Fruit fly (Drosophila melanogaster) whole organism, prepupa: ENCODE results near the gene CG32259.

Experiments used
- Blimp-1 ChIP-seq: fragments of 200-800 bp; sonication (Bioruptor generic); optimal IDR thresholded peaks from 3 replicates; lab custom pipeline; 2017; ENCODE audit warnings: missing biosample characterization, missing genetic modification characterization, mild to moderate bottlenecking, moderate library complexity, missing genetic modification reagents
- CG10631 ChIP-seq: fragments of 200-800 bp; sonication (Bioruptor generic); optimal IDR thresholded peaks from 2 replicates; lab custom pipeline; 2016; ENCODE audit warnings: missing biosample characterization, missing genetic modification characterization
- CG10669 ChIP-seq: fragments of 200-800 bp; sonication (Bioruptor generic); optimal IDR thresholded peaks from 3 replicates; lab custom pipeline; 2018; ENCODE audit warnings: missing biosample characterization, mild to moderate bottlenecking, missing genetic modification characterization, moderate library complexity
- CG15336 ChIP-seq: fragments of 200-800 bp; sonication (Bioruptor generic); IDR thresholded peaks from 2 replicates; pipeline ENCODE4 v1.3.6; 2022; ENCODE audit warnings: missing biosample characterization, missing genetic modification characterization
- CG34406 ChIP-seq: fragments of 200-800 bp; sonication (Bioruptor generic); optimal IDR thresholded peaks from 3 replicates; lab custom pipeline; 2016; ENCODE audit warnings: missing biosample characterization, missing genetic modification characterization
- CG3919 ChIP-seq: fragments of 200-800 bp; sonication (Bioruptor generic); optimal IDR thresholded peaks from 3 replicates; lab custom pipeline; 2016; ENCODE audit warnings: missing biosample characterization, missing genetic modification characterization
- CG6276 ChIP-seq: fragments of 200-800 bp; sonication (Bioruptor generic); optimal IDR thresholded peaks from 2 replicates; lab custom pipeline; 2017; ENCODE audit warnings: missing biosample characterization, mild to moderate bottlenecking, missing genetic modification characterization
- CG6808 ChIP-seq: fragments of 200-800 bp; sonication (Bioruptor generic); optimal IDR thresholded peaks from 3 replicates; lab custom pipeline; 2017; ENCODE audit warnings: missing biosample characterization, missing genetic modification characterization, mild to moderate bottlenecking, moderate library complexity, missing genetic modification reagents
- CG7368 ChIP-seq: fragments of 200-800 bp; sonication (Bioruptor generic); optimal IDR thresholded peaks from 3 replicates; lab custom pipeline; 2016; ENCODE audit warnings: missing biosample characterization, missing genetic modification characterization
- CG8319 ChIP-seq: fragments of 200-800 bp; sonication (Bioruptor generic); optimal IDR thresholded peaks from 3 replicates; lab custom pipeline; 2016; ENCODE audit warnings: missing biosample characterization, missing genetic modification characterization
- CG8632 ChIP-seq: fragments of 200-800 bp; sonication (Bioruptor generic); optimal IDR thresholded peaks from 3 replicates; lab custom pipeline; 2016; ENCODE audit warnings: missing biosample characterization, missing genetic modification characterization
- CG9139 ChIP-seq: fragments of 200-800 bp; sonication (Bioruptor generic); optimal IDR thresholded peaks from 3 replicates; lab custom pipeline; 2017; ENCODE audit warnings: missing biosample characterization, mild to moderate bottlenecking, missing genetic modification characterization
- Eip75B ChIP-seq: fragments of 200-800 bp; sonication (Bioruptor generic); optimal IDR thresholded peaks from 3 replicates; lab custom pipeline; 2016; ENCODE audit warnings: missing biosample characterization, missing genetic modification characterization
- Eip78C ChIP-seq: fragments of 200-800 bp; sonication (Bioruptor generic); peaks from one replicate; lab custom pipeline; 2016; ENCODE audit warnings: missing biosample characterization, missing genetic modification characterization
- Eip93F ChIP-seq: fragments of 200-800 bp; sonication (Bioruptor generic); optimal IDR thresholded peaks from 2 replicates; lab custom pipeline; 2016; ENCODE audit warnings: missing biosample characterization, mild to moderate bottlenecking, missing genetic modification characterization
- Ets21C ChIP-seq: fragments of 200-800 bp; sonication (Bioruptor generic); optimal IDR thresholded peaks from 3 replicates; lab custom pipeline; 2016; ENCODE audit warnings: missing biosample characterization, missing genetic modification characterization
- Hr38 ChIP-seq: sonication (Bioruptor generic); optimal IDR thresholded peaks from 2 replicates; lab custom pipeline; 2016; ENCODE audit warnings: missing biosample characterization, missing genetic modification characterization
- Hr4 ChIP-seq: fragments of 200-800 bp; sonication (Bioruptor generic); optimal IDR thresholded peaks from 3 replicates; lab custom pipeline; 2016; ENCODE audit warnings: missing biosample characterization, missing genetic modification characterization
- Lpt ChIP-seq: fragments of 200-800 bp; sonication (Bioruptor generic); optimal IDR thresholded peaks from 3 replicates; lab custom pipeline; 2016; ENCODE audit warnings: missing biosample characterization, missing genetic modification characterization
- Met ChIP-seq: fragments of 200-800 bp; sonication (Bioruptor generic); optimal IDR thresholded peaks from 3 replicates; lab custom pipeline; 2016; ENCODE audit warnings: missing biosample characterization, missing genetic modification characterization
- OdsH ChIP-seq: fragments of 200-800 bp; sonication (Bioruptor generic); optimal IDR thresholded peaks from 3 replicates; lab custom pipeline; 2016; ENCODE audit warnings: missing biosample characterization, missing genetic modification characterization
- Smox ChIP-seq: fragments of 200-800 bp; sonication (Bioruptor generic); optimal IDR thresholded peaks from 3 replicates; lab custom pipeline; 2016; ENCODE audit warnings: missing biosample characterization, missing genetic modification characterization
- Sox14 ChIP-seq: fragments of 200-800 bp; sonication (Bioruptor generic); optimal IDR thresholded peaks from 3 replicates; lab custom pipeline; 2016; ENCODE audit warnings: missing biosample characterization, missing genetic modification characterization
- acj6 ChIP-seq: fragments of 200-800 bp; sonication (Bioruptor generic); optimal IDR thresholded peaks from 3 replicates; lab custom pipeline; 2016; ENCODE audit warnings: missing biosample characterization, missing genetic modification characterization
- dac ChIP-seq: fragments of 200-800 bp; sonication (Bioruptor generic); optimal IDR thresholded peaks from 2 replicates; lab custom pipeline; 2017; ENCODE audit warnings: missing biosample characterization, mild to moderate bottlenecking, missing genetic modification characterization
- eg ChIP-seq: fragments of 200-800 bp; sonication (Bioruptor generic); IDR thresholded peaks from 3 replicates; pipeline ENCODE4 v1.3.6; 2022; ENCODE audit warnings: missing biosample characterization, missing genetic modification characterization
- esn ChIP-seq: fragments of 200-800 bp; sonication (Bioruptor generic); optimal IDR thresholded peaks from 2 replicates; lab custom pipeline; 2016; ENCODE audit warnings: missing biosample characterization, mild to moderate bottlenecking, missing genetic modification characterization, moderate library complexity
- fd59A ChIP-seq: fragments of 200-800 bp; sonication (Bioruptor generic); optimal IDR thresholded peaks from 2 replicates; lab custom pipeline; 2017; ENCODE audit warnings: missing biosample characterization, mild to moderate bottlenecking, missing genetic modification characterization, missing genetic modification reagents
- fkh ChIP-seq: fragments of 200-800 bp; sonication (Bioruptor generic); optimal IDR thresholded peaks from 3 replicates; lab custom pipeline; 2017; ENCODE audit warnings: missing biosample characterization, mild to moderate bottlenecking, missing genetic modification characterization, moderate library complexity
- pdm3 ChIP-seq: fragments of 200-800 bp; sonication (Bioruptor generic); optimal IDR thresholded peaks from 3 replicates; lab custom pipeline; 2016; ENCODE audit warnings: missing biosample characterization, missing genetic modification characterization
- salr ChIP-seq, 2 experiments: fragments of 200-800 bp; sonication (Bioruptor generic); optimal IDR thresholded peaks; 3 replicates each; lab custom pipeline; 2016 to 2018; ENCODE audit warnings: missing biosample characterization in 2 of 2, missing genetic modification characterization in 2 of 2, mild to moderate bottlenecking in 1 of 2
- spab ChIP-seq: fragments of 200-800 bp; sonication (Bioruptor generic); optimal IDR thresholded peaks from 2 replicates; lab custom pipeline; 2017; ENCODE audit warnings: missing biosample characterization, mild to moderate bottlenecking, missing genetic modification characterization, missing genetic modification reagents
- svp ChIP-seq: fragments of 200-800 bp; sonication (Bioruptor generic); peaks from one replicate; lab custom pipeline; 2016; ENCODE audit warnings: missing biosample characterization, missing genetic modification characterization
- topi ChIP-seq: fragments of 200-800 bp; sonication (Bioruptor generic); optimal IDR thresholded peaks from 3 replicates; lab custom pipeline; 2016; ENCODE audit warnings: missing biosample characterization, missing genetic modification characterization
- vri ChIP-seq: fragments of 200-800 bp; sonication (Bioruptor generic); optimal IDR thresholded peaks from 3 replicates; lab custom pipeline; 2016; ENCODE audit warnings: missing biosample characterization, mild to moderate bottlenecking, missing genetic modification characterization

Gene CG32259

dm6 chr3L:4069069-4069468 is at the start of gene CG32259:
Gene CG32259, plus strand, starts transcription at chr3L:4069369.
- TF ChIP-seq pdm3 (GFP tag; lab: Kevin White, UChicago) (no peak), Smox (GFP tag; lab: Kevin White, UChicago) (no peak), vri (GFP tag; lab: Kevin White, UChicago) (peak; percentile 27), OdsH (GFP tag; lab: Kevin White, UChicago) (no peak)

- TF ChIP-seq CG7368 (GFP tag; lab: Kevin White, UChicago) (no peak), spab (no peak), fd59A (GFP tag; lab: Kevin White, UChicago) (no peak), vri (GFP tag; lab: Kevin White, UChicago) (peak; percentile 28), CG3919 (GFP tag; lab: Kevin White, UChicago) (no peak), fkh (GFP tag; lab: Kevin White, UChicago) (peak; percentile 90), esn (GFP tag; lab: Kevin White, UChicago) (peak; percentile 5)
Measured at dm6 chr3L:4021260-4021831, 47.8 kb upstream of the CG32259 start, which contains the start of gene Mul1. Gene Mul1, plus strand, starts transcription at chr3L:4021457.

dm6 chr3L:4024464-4024863 is 44.7 kb upstream of the CG32259 start:
- TF ChIP-seq Sox14 = no peak
- peak; percentile 91 for TF ChIP-seq svp (GFP tag; lab: Kevin White, UChicago)
- TF ChIP-seq, all 60 proteins: peak for 1

- TF ChIP-seq vri (GFP tag; lab: Kevin White, UChicago) (peak; percentile 66), fkh (GFP tag; lab: Kevin White, UChicago) (peak; percentile 91), CG34406 (no peak), topi (no peak)
Measured at dm6 chr3L:4025738-4026505, 43.2 kb upstream of the CG32259 start, which contains the start of gene CG11594. Gene CG11594, minus strand, starts transcription at chr3L:4026011.

- TF ChIP-seq CG8319 (no peak), CG9139 (GFP tag; lab: Kevin White, UChicago) (no peak), Hr38 (GFP tag; lab: Kevin White, UChicago) (no peak), acj6 (GFP tag; lab: Kevin White, UChicago) (no peak), CG10631 (GFP tag; lab: Kevin White, UChicago) (no peak), CG6276 (GFP tag; lab: Kevin White, UChicago) (no peak), pdm3 (GFP tag; lab: Kevin White, UChicago) (no peak), CG15336 (no peak), vri (GFP tag; lab: Kevin White, UChicago) (no peak), Ets21C (GFP tag; lab: Kevin White, UChicago) (no peak), Lpt (GFP tag; lab: Kevin White, UChicago) (no peak), Eip93F (GFP tag; lab: Kevin White, UChicago) (no peak), eg (no peak), salr (GFP tag; optimal IDR thresholded peaks at IDR 0.05; lab: Kevin White, UChicago) (no peak), Eip75B (GFP tag; lab: Kevin White, UChicago) (no peak)
Measured at dm6 chr3L:4026506-4026868, 42.7 kb upstream of the CG32259 start, which contains the start of gene Gr64a. Gene Gr64a, plus strand, starts transcription at chr3L:4026769.

- no peak for TF ChIP-seq topi
- no peak for TF ChIP-seq spab
- no peak for TF ChIP-seq Blimp-1
- no peak for TF ChIP-seq dac (GFP tag; lab: Kevin White, UChicago)
- no peak for TF ChIP-seq CG6808 (GFP tag; lab: Kevin White, UChicago)
- no peak for TF ChIP-seq Met (GFP tag; lab: Kevin White, UChicago)
- TF ChIP-seq Hr4 (GFP tag; lab: Kevin White, UChicago) = no peak
- no peak for TF ChIP-seq Eip78C (GFP tag; lab: Kevin White, UChicago)
- no peak for TF ChIP-seq CG8632 (GFP tag; lab: Kevin White, UChicago)
- no peak for TF ChIP-seq fkh (GFP tag; lab: Kevin White, UChicago)
- TF ChIP-seq CG9139 (GFP tag; lab: Kevin White, UChicago) = no peak
- TF ChIP-seq CG10669 = no peak
Measured at dm6 chr3L:4028305-4028704, 40.9 kb upstream of the CG32259 start, which contains the start of the genes Gr64b and Gr64c. Gene Gr64b, plus strand, starts transcription at chr3L:4028605. Gene Gr64c, plus strand, starts transcription at chr3L:4028605.
